Worm (Caenorhabditis elegans): Measurements from ENCODE around the gene C50F4.8.

DNA sequence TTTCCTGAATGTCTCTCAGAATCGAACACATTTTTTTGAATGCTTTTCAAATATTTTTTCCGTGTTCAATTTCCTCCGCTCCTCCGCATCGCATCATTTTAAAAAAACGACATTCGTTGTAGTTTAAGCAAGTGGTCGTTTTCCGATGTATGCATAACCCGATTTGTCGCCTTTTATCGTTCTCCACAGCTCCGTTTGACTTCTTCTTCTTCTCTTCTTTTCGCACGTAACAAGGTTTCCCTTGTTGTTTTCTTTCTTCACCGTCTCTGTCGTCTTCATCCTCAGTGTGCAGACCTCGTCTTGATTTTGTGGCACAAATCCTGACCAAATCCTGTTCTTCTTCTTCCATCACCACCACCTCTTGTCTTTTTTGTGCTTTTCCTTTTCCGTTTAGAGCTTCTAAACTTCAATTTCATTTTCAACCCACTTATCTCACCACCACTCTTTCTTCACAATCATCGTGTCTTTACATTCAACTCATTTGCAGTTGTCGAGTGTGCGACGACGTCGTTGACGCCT is 34.9 kb downstream of the C50F4.8 start, which contains the start of gene K06A4.2:
- 0 out of 2 replicates have a peak, but pooled peaks have one; percentile 19 for TF ChIP-seq ctbp-1 (GFP tag; IDR thresholded peaks at IDR 0.05)
- TF ChIP-seq aha-1 (tag) = no peak
- no peak for TF ChIP-seq unc-62 (GFP tag; optimal IDR thresholded peaks at IDR 0.05 in 1 of 2)
- TF ChIP-seq unc-62 (tag; optimal IDR thresholded peaks at IDR 0.05) = no peak
- TF ChIP-seq lim-7 (GFP tag; IDR thresholded peaks at IDR 0.05) = no peak
- TF ChIP-seq egl-27 (tag; optimal IDR thresholded peaks at IDR 0.05) = no peak
- no peak for TF ChIP-seq mdt-29 (GFP tag; IDR thresholded peaks at IDR 0.05)
- TF ChIP-seq lin-13 (GFP tag; optimal IDR thresholded peaks at IDR 0.05) = no peak
- TF ChIP-seq fos-1 (tag; optimal IDR thresholded peaks at IDR 0.05) = no peak
- no peak for TF ChIP-seq zfp-3 (GFP tag; conservative IDR thresholded peaks at IDR 0.05)
- no peak for TF ChIP-seq nhr-28 (tag; optimal IDR thresholded peaks at IDR 0.05)
- TF ChIP-seq spr-3 (GFP tag; optimal IDR thresholded peaks at IDR 0.05) = no peak

Measured in whole organism, L4 larva.